Worm (Caenorhabditis elegans): ENCODE data around the gene cpz-2.

- no peak for TF ChIP-seq lsy-2 (tag; optimal IDR thresholded peaks at IDR 0.05)
- no peak for TF ChIP-seq snpc-4 (tag; optimal IDR thresholded peaks at IDR 0.05)
- no peak for TF ChIP-seq ham-2 (GFP tag; optimal IDR thresholded peaks at IDR 0.05)
- no peak for TF ChIP-seq unc-62 (GFP tag; optimal IDR thresholded peaks at IDR 0.05)
- no peak for TF ChIP-seq nhr-237 (tag; optimal IDR thresholded peaks at IDR 0.05)
- no peak for TF ChIP-seq M03D4.4 (tag; optimal IDR thresholded peaks at IDR 0.05)
Measured at ce11 chrV:13414585-13414984, 33.6 kb downstream of the cpz-2 start, which contains the start of gene cut-2.
